Fruit fly (Drosophila melanogaster) S2 (cell line): ENCODE data around the gene Klp3A.

ENCODE experiments used
- CG8478 ChIP-seq: fragments of >200 bp; optimal IDR thresholded peaks from 2 replicates; lab custom pipeline; 2018
- CTCF ChIP-seq, 2 experiments: fragments of >200 bp; optimal IDR thresholded peaks; 2 replicates each; lab custom pipeline; 2018

dm6 chrX:2642484-2643379, 38.9 kb upstream of the Klp3A start:
- TF ChIP-seq CTCF (optimal IDR thresholded peaks at IDR 0.05; lab: Kevin White, UChicago), result no peak
- TF ChIP-seq CG8478, result no peak
